Fruit fly (Drosophila melanogaster) whole organism, embryonic: ENCODE results near the gene unc-119.

Experiments used
- Tbp ChIP-seq: fragments of >200 bp; optimal IDR thresholded peaks from 2 replicates; lab custom pipeline; 2018; ENCODE audit warnings: missing biosample characterization, missing genetic modification characterization
- Vsx1 ChIP-seq: fragments of 200-800 bp; sonication (Bioruptor generic); optimal IDR thresholded peaks from 2 replicates; lab custom pipeline; 2017; ENCODE audit warnings: missing biosample characterization, mild to moderate bottlenecking, missing genetic modification characterization, missing genetic modification reagents
- da ChIP-seq: fragments of 200-800 bp; sonication (Bioruptor generic); optimal IDR thresholded peaks from 2 replicates; lab custom pipeline; 2016; ENCODE audit warnings: missing biosample characterization, missing genetic modification characterization
- hkb ChIP-seq, 2 experiments: fragments of 200-800 bp in 1 of 2; fragments of >200 bp in 1 of 2; sonication (Bioruptor generic) in 1 of 2; IDR thresholded peaks in 1 of 2; optimal IDR thresholded peaks in 1 of 2; 2 replicates each; pipeline versions ENCODE4 v1.3.6 to Lab custom; 2017 to 2022; ENCODE audit warnings: missing biosample characterization in 1 of 2, missing genetic modification characterization in 1 of 2

DNA sequence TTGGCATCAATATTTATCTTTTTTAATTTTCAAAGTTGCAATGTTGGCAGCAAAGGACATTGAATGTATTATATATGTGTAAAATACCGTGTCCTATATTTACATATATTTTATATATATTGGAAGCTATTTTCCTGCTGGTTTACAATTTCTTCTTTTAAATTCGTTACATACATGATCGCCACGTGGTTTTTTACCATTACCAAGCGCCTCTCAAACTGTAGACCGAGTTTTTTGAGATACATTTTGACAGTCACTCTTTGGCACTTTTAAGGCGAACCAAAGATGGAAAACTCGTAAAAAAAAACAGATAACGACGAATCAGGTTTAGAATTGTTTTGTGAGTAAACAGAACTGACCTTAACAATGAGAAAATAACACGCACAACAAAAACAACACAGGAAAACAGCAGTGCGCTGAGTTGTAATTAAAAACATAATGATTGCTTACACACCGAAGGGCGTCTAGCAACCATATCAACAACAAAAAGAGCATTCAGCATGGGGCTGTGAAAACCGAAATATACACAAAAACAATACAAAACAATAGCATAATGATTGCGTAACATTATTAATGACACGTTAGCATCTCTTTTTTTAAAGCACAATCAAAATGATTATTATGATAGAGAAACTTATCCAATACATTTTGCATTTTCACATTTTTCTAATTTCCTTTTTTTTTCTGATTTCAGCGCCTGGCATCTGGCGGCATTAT, 48.7 kb upstream of the unc-119 start:
- TF ChIP-seq hkb (optimal IDR thresholded peaks at IDR 0.05; lab: Kevin White, UChicago): no peak
- TF ChIP-seq hkb (GFP tag; IDR thresholded peaks at IDR 0.05; lab: Robert Waterston, UW): no peak
- TF ChIP-seq Vsx1 (GFP tag; lab: Kevin White, UChicago): no peak
- no peak for TF ChIP-seq da (GFP tag; lab: Kevin White, UChicago)
- no peak for TF ChIP-seq Tbp (GFP tag; lab: Kevin White, UChicago)
